Worm (Caenorhabditis elegans) whole organism, L1 larva: ENCODE results near the gene F10C1.1.
A peak's percentile ranks its signal among the peaks of the same experiment; 100 is the strongest.

Experiments used
- C04F5.9 ChIP-seq: sonication (generic microtip); optimal IDR thresholded peaks from 2 replicates; lab custom pipeline; 2016; ENCODE audit warnings: missing genetic modification characterization, missing compliant biosample characterization
- C34B4.2 ChIP-seq: sonication (generic microtip); optimal IDR thresholded peaks from 2 replicates; lab custom pipeline; 2017; ENCODE audit warnings: mild to moderate bottlenecking, missing genetic modification characterization, missing compliant biosample characterization
- Y116A8C.19 ChIP-seq: sonication (generic microtip); optimal IDR thresholded peaks from 2 replicates; lab custom pipeline; 2016; ENCODE audit warnings: missing compliant biosample characterization, missing genetic modification characterization, borderline replicate concordance
- aha-1 ChIP-seq: fragments of 150-350 bp; optimal IDR thresholded peaks from 2 replicates; lab custom pipeline; 2014; ENCODE audit warnings: missing biosample characterization, missing genetic modification characterization
- alr-1 ChIP-seq: fragments of 200-800 bp; sonication (Bioruptor generic); optimal IDR thresholded peaks from 2 replicates; lab custom pipeline; 2018; ENCODE audit warnings: borderline replicate concordance, mild to moderate bottlenecking, missing genetic modification characterization, missing compliant biosample characterization
- aly-2 ChIP-seq: fragments of 150-350 bp; optimal IDR thresholded peaks from 2 replicates; lab custom pipeline; 2014; ENCODE audit warnings: missing biosample characterization, missing genetic modification characterization
- ama-1 ChIP-seq: fragments of 150-350 bp; optimal IDR thresholded peaks from 2 replicates; lab custom pipeline; 2014
- blmp-1 ChIP-seq: fragments of 150-350 bp; optimal IDR thresholded peaks from 2 replicates; lab custom pipeline; 2014; ENCODE audit warnings: missing biosample characterization, missing genetic modification characterization
- ceh-63 ChIP-seq: fragments of 200-800 bp; sonication (Bioruptor generic); optimal IDR thresholded peaks from 2 replicates; lab custom pipeline; 2018; ENCODE audit warnings: mild to moderate bottlenecking, missing genetic modification characterization, missing compliant biosample characterization
- ceh-90 ChIP-seq: sonication (generic microtip); optimal IDR thresholded peaks from 2 replicates; lab custom pipeline; 2016; ENCODE audit warnings: missing genetic modification characterization, missing compliant biosample characterization
- ces-1 ChIP-seq: fragments of 150-350 bp; optimal IDR thresholded peaks from 2 replicates; lab custom pipeline; 2014; ENCODE audit warnings: missing biosample characterization, missing genetic modification reagents, missing genetic modification characterization
- dpl-1 ChIP-seq, 3 experiments: fragments of 150-350 bp in 2 of 3; sonication (generic microtip) in 1 of 3; optimal IDR thresholded peaks; 2 replicates each; lab custom pipeline; 2014 to 2017; ENCODE audit warnings: missing biosample characterization in 3 of 3, missing genetic modification characterization in 3 of 3, missing genetic modification reagents in 3 of 3
- efl-3 ChIP-seq: fragments of 200-800 bp; sonication (Bioruptor generic); optimal IDR thresholded peaks from 2 replicates; lab custom pipeline; 2018; ENCODE audit warnings: mild to moderate bottlenecking, missing genetic modification characterization, missing compliant biosample characterization
- egl-27 ChIP-seq, 2 experiments: fragments of 150-350 bp in 1 of 2; sonication (generic microtip); optimal IDR thresholded peaks; 3 replicates each; lab custom pipeline; 2017 to 2018; ENCODE audit warnings: missing biosample characterization in 2 of 2, missing genetic modification characterization in 2 of 2, missing genetic modification reagents in 2 of 2
- ets-5 ChIP-seq: fragments of 200-800 bp; sonication (Bioruptor generic); IDR thresholded peaks from 2 replicates; pipeline ENCODE4 v1.3.6; 2022; ENCODE audit warnings: missing genetic modification characterization, missing compliant biosample characterization
- fkh-10 ChIP-seq: sonication (generic microtip); optimal IDR thresholded peaks from 2 replicates; lab custom pipeline; 2017; ENCODE audit warnings: missing biosample characterization, missing genetic modification reagents, missing genetic modification characterization
- fkh-4 ChIP-seq: sonication (generic microtip); optimal IDR thresholded peaks from 2 replicates; lab custom pipeline; 2016; ENCODE audit warnings: missing compliant biosample characterization, missing genetic modification characterization, borderline replicate concordance
- fos-1 ChIP-seq: fragments of 150-350 bp; optimal IDR thresholded peaks from 2 replicates; lab custom pipeline; 2014; ENCODE audit warnings: missing biosample characterization, missing genetic modification characterization
- grh-1 ChIP-seq: fragments of 200-800 bp; sonication (Bioruptor generic); IDR thresholded peaks from 2 replicates; pipeline ENCODE4 v1.3.6; 2022; ENCODE audit warnings: missing genetic modification reagents, missing genetic modification characterization, missing compliant biosample characterization
- hlh-17 ChIP-seq: fragments of 200-800 bp; sonication (Bioruptor generic); optimal IDR thresholded peaks from 2 replicates; lab custom pipeline; 2018; ENCODE audit warnings: missing genetic modification characterization, mild to moderate bottlenecking, missing compliant biosample characterization, moderate library complexity, borderline replicate concordance
- hpl-2 ChIP-seq: fragments of 150-350 bp; optimal IDR thresholded peaks from 2 replicates; lab custom pipeline; 2014; ENCODE audit warnings: missing biosample characterization, missing genetic modification reagents, missing genetic modification characterization
- lin-13 ChIP-seq: fragments of 150-350 bp; optimal IDR thresholded peaks from 2 replicates; lab custom pipeline; 2014; ENCODE audit warnings: missing biosample characterization, missing genetic modification reagents, missing genetic modification characterization
- lin-15B ChIP-seq: fragments of 150-350 bp; sonication (generic microtip); optimal IDR thresholded peaks from 3 replicates; lab custom pipeline; 2014; ENCODE audit warnings: missing biosample characterization, missing genetic modification characterization
- mab-9 ChIP-seq: fragments of 200-800 bp; sonication (Bioruptor generic); IDR thresholded peaks from 2 replicates; pipeline ENCODE4 v1.3.6; 2022; ENCODE audit warnings: missing genetic modification reagents, missing genetic modification characterization, missing compliant biosample characterization
- nhr-11 ChIP-seq: fragments of 150-350 bp; optimal IDR thresholded peaks from 2 replicates; lab custom pipeline; 2014; ENCODE audit warnings: missing biosample characterization, missing genetic modification characterization
- nhr-19 ChIP-seq: fragments of 200-800 bp; sonication (Bioruptor generic); conservative IDR thresholded peaks from 2 replicates; pipeline ENCODE4 v1.3.6; 2022; ENCODE audit warnings: missing genetic modification characterization, missing compliant biosample characterization
- nhr-20 ChIP-seq: sonication (generic microtip); optimal IDR thresholded peaks from 2 replicates; lab custom pipeline; 2016; ENCODE audit warnings: mild to moderate bottlenecking, missing genetic modification characterization, missing compliant biosample characterization
- nhr-237 ChIP-seq: fragments of 150-350 bp; optimal IDR thresholded peaks from 2 replicates; lab custom pipeline; 2014; ENCODE audit warnings: missing biosample characterization, missing genetic modification characterization
- nhr-47 ChIP-seq: sonication (generic microtip); optimal IDR thresholded peaks from 2 replicates; lab custom pipeline; 2016; ENCODE audit warnings: mild to moderate bottlenecking, missing genetic modification characterization, moderate library complexity, missing compliant biosample characterization
- nhr-71 ChIP-seq: sonication (generic microtip); optimal IDR thresholded peaks from 2 replicates; lab custom pipeline; 2016; ENCODE audit warnings: mild to moderate bottlenecking, missing genetic modification characterization, moderate library complexity, missing compliant biosample characterization
- nhr-77 ChIP-seq: fragments of 150-350 bp; optimal IDR thresholded peaks from 2 replicates; lab custom pipeline; 2014; ENCODE audit warnings: missing biosample characterization, missing genetic modification characterization
- nhr-85 ChIP-seq: sonication (generic microtip); peaks from one replicate; lab custom pipeline; 2016; ENCODE audit warnings: missing genetic modification characterization, inconsistent platforms, missing compliant biosample characterization
- nhr-90 ChIP-seq: sonication (generic microtip); optimal IDR thresholded peaks from 2 replicates; lab custom pipeline; 2016; ENCODE audit warnings: mild to moderate bottlenecking, missing genetic modification characterization, missing compliant biosample characterization; ENCODE audit not compliant: poor library complexity
- pag-3 ChIP-seq: sonication (generic microtip); optimal IDR thresholded peaks from 2 replicates; lab custom pipeline; 2017; ENCODE audit warnings: missing genetic modification characterization, mild to moderate bottlenecking, missing compliant biosample characterization, antibody characterized with exemption, borderline replicate concordance; ENCODE audit not compliant: insufficient read depth
- pqm-1 ChIP-seq: sonication (generic microtip); optimal IDR thresholded peaks from 3 replicates; lab custom pipeline; 2017; ENCODE audit warnings: missing biosample characterization, missing genetic modification characterization
- rnt-1 ChIP-seq: sonication (generic microtip); optimal IDR thresholded peaks from 2 replicates; lab custom pipeline; 2016; ENCODE audit warnings: mild to moderate bottlenecking, missing genetic modification characterization, moderate library complexity, missing compliant biosample characterization
- skn-1 ChIP-seq: fragments of 150-350 bp; optimal IDR thresholded peaks from 2 replicates; lab custom pipeline; 2014; ENCODE audit warnings: missing biosample characterization, missing genetic modification characterization
- snu-23 ChIP-seq: sonication (generic microtip); optimal IDR thresholded peaks from 2 replicates; lab custom pipeline; 2016; ENCODE audit warnings: missing genetic modification characterization, missing compliant biosample characterization
- sptf-1 ChIP-seq: fragments of 150-350 bp; optimal IDR thresholded peaks from 2 replicates; lab custom pipeline; 2014; ENCODE audit warnings: missing biosample characterization, missing genetic modification characterization
- sup-37 ChIP-seq: fragments of 200-800 bp; sonication (Bioruptor generic); optimal IDR thresholded peaks from 2 replicates; lab custom pipeline; 2018; ENCODE audit warnings: mild to moderate bottlenecking, missing genetic modification characterization, missing compliant biosample characterization
- tbx-2 ChIP-seq: sonication (generic microtip); optimal IDR thresholded peaks from 2 replicates; lab custom pipeline; 2016; ENCODE audit warnings: missing genetic modification characterization, missing compliant biosample characterization
- tlp-1 ChIP-seq: fragments of 150-350 bp; optimal IDR thresholded peaks from 2 replicates; lab custom pipeline; 2014; ENCODE audit warnings: missing biosample characterization, missing genetic modification characterization
- unc-30 ChIP-seq: sonication (generic microtip); optimal IDR thresholded peaks from 2 replicates; lab custom pipeline; 2017; ENCODE audit warnings: missing biosample characterization, missing genetic modification characterization
- unc-62 ChIP-seq: fragments of 150-350 bp; optimal IDR thresholded peaks from 2 replicates; lab custom pipeline; 2014; ENCODE audit warnings: missing biosample characterization, missing genetic modification reagents, missing genetic modification characterization
- unc-98 ChIP-seq: fragments of 200-800 bp; sonication (Bioruptor generic); IDR thresholded peaks from 2 replicates; pipeline ENCODE4 v1.3.6; 2022; ENCODE audit warnings: missing genetic modification characterization, missing compliant biosample characterization
- xbp-1 ChIP-seq: sonication (generic microtip); optimal IDR thresholded peaks from 2 replicates; lab custom pipeline; 2016; ENCODE audit warnings: missing genetic modification characterization, missing compliant biosample characterization
- zag-1 ChIP-seq: fragments of 150-350 bp; optimal IDR thresholded peaks from 2 replicates; lab custom pipeline; 2014; ENCODE audit warnings: missing biosample characterization, missing genetic modification characterization
- ztf-11 ChIP-seq, 2 experiments: sonication (generic microtip); optimal IDR thresholded peaks; 2 replicates each; lab custom pipeline; 2016 to 2017; ENCODE audit warnings: missing genetic modification characterization in 2 of 2, missing biosample characterization in 1 of 2, missing compliant biosample characterization in 1 of 2
- ztf-4 ChIP-seq: fragments of 150-350 bp; optimal IDR thresholded peaks from 2 replicates; lab custom pipeline; 2014; ENCODE audit warnings: missing biosample characterization, missing genetic modification characterization

Gene F10C1.1

ce11 chrII:5819655-5820054 lies 45.6 kb downstream of the F10C1.1 start (continued):
- TF ChIP-seq skn-1 (tag; lab: Kevin White, UChicago) (no peak), unc-98 (GFP tag; lab: Robert Waterston, UW) (no peak), nhr-71 (tag; lab: Kevin White, UChicago) (peak; percentile 67), ama-1 (lab: Kevin White, UChicago) (no peak), hpl-2 (GFP tag; lab: Kevin White, UChicago) (no peak), nhr-237 (no peak), ztf-4 (no peak), dpl-1 (GFP tag; optimal IDR thresholded peaks at IDR 0.05; lab: Kevin White, UChicago) (peak; percentile 32 to 73 (median 71)), ets-5 (GFP tag; lab: Robert Waterston, UW) (no peak), grh-1 (GFP tag; lab: Robert Waterston, UW) (no peak), unc-30 (tag; lab: Kevin White, UChicago) (no peak), pag-3 (tag; lab: Kevin White, UChicago) (no peak), aha-1 (tag; lab: Kevin White, UChicago) (no peak), tbx-2 (tag; lab: Kevin White, UChicago) (peak; percentile 59), mab-9 (GFP tag; lab: Robert Waterston, UW) (no peak), ceh-90 (tag; lab: Kevin White, UChicago) (peak; percentile 74), ces-1 (GFP tag; lab: Kevin White, UChicago) (no peak), nhr-20 (tag; lab: Kevin White, UChicago) (no peak), ztf-11 (tag; optimal IDR thresholded peaks at IDR 0.05; lab: Kevin White, UChicago) (peak in 1 of 2 experiments; percentile 60), blmp-1 (tag; lab: Kevin White, UChicago) (no peak), nhr-19 (GFP tag; lab: Robert Waterston, UW) (peak; percentile 16; the same call in 1 of the 2 replicates), Y116A8C.19 (tag; lab: Kevin White, UChicago) (no peak), lin-15B (tag; lab: Kevin White, UChicago) (no peak), sptf-1 (tag; lab: Kevin White, UChicago) (no peak), nhr-85 (tag; lab: Kevin White, UChicago) (peak; percentile 79), snu-23 (GFP tag; lab: Kevin White, UChicago) (no peak), fkh-10 (GFP tag; lab: Kevin White, UChicago) (no peak), alr-1 (tag; lab: Kevin White, UChicago) (no peak), pqm-1 (no peak), C04F5.9 (peak; percentile 27), nhr-11 (tag; lab: Kevin White, UChicago) (no peak), zag-1 (tag; lab: Kevin White, UChicago) (no peak), unc-62 (GFP tag; lab: Kevin White, UChicago) (no peak), rnt-1 (peak; percentile 82), tlp-1 (tag; lab: Kevin White, UChicago) (no peak), nhr-77 (tag; lab: Kevin White, UChicago) (no peak), nhr-47 (no peak), fos-1 (tag; lab: Kevin White, UChicago) (no peak), aly-2 (no peak), fkh-4 (tag; lab: Kevin White, UChicago) (no peak), ceh-63 (GFP tag; lab: Kevin White, UChicago) (no peak), egl-27 (tag; optimal IDR thresholded peaks at IDR 0.05; lab: Kevin White, UChicago) (no peak), efl-3 (GFP tag; lab: Kevin White, UChicago) (no peak), nhr-90 (peak; percentile 57), hlh-17 (GFP tag; lab: Kevin White, UChicago) (no peak), lin-13 (GFP tag; lab: Kevin White, UChicago) (peak; percentile 12), C34B4.2 (tag; lab: Kevin White, UChicago) (no peak), xbp-1 (tag; lab: Kevin White, UChicago) (peak; percentile 41), sup-37 (GFP tag; lab: Kevin White, UChicago) (no peak)
